Fruit fly (Drosophila melanogaster) Kc167 (cell line): ENCODE data around the gene Ent3.

Source experiments
- Myc ChIP-seq: fragments of >200 bp; optimal IDR thresholded peaks from 2 replicates; lab custom pipeline; 2017; ENCODE audit warnings: missing external identifiers
- h ChIP-seq: fragments of >200 bp; optimal IDR thresholded peaks from 3 replicates; lab custom pipeline; 2018; ENCODE audit warnings: missing external identifiers
- psq ChIP-seq: fragments of >200 bp; optimal IDR thresholded peaks from 2 replicates; lab custom pipeline; 2017; ENCODE audit warnings: missing external identifiers

DNA sequence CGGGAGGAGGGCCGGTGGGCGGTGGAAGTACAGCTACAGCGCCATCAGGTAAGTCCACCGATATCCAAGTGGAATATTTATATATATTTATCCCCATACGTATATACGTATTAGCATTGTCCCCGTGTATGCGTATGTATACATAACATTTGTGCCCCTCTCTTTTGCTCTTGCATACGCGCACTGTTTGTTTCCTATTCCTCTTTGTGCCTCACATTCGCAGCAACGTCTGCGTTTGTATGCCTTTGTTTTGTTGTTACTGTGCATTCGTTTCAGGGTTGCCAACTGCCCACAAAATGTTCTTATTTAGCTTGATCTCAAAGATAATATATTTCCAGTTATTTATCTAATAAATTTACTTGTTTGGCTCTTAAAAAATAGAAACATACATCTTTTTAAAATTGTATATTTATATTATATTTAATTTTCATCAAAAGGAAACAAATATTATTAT is 47.1 kb upstream of the Ent3 start:
- peak; percentile 97 for TF ChIP-seq psq (lab: Kevin White, UChicago)
- TF ChIP-seq h (lab: Kevin White, UChicago), result no peak
- no peak for TF ChIP-seq Myc (lab: Kevin White, UChicago)
